In genomic region chr3R:26886283-26886689, dm6 we compare ENCODE assay signal across 1 fruit fly cellular context.
A peak's percentile ranks its signal among the peaks of the same experiment; 100 is the strongest.
TF ChIP-seq lines count a peak whose summit lies in the region.

No protein-coding gene starts in this region.

TF ChIP-seq in whole organism, embryonic, 481 proteins besides CTCF, POLR2A, EP300 and RAD21 (continued from another document):
- TF ChIP-seq tio (GFP tag; optimal IDR thresholded peaks at IDR 0.05; lab: Kevin White, UChicago) = peak; percentile 66
- TF ChIP-seq Ptx1 (GFP tag; IDR thresholded peaks at IDR 0.05; lab: Robert Waterston, UW) = peak; percentile 60
- peak; percentile 45 for TF ChIP-seq Jarid2 (GFP tag; optimal IDR thresholded peaks at IDR 0.05; lab: Kevin White, UChicago)
- peak; percentile 81 for TF ChIP-seq CG31441 (GFP tag; IDR thresholded peaks at IDR 0.05; lab: Robert Waterston, UW)
- TF ChIP-seq bowl (GFP tag; IDR thresholded peaks at IDR 0.05; lab: Robert Waterston, UW) = no peak
- no peak for TF ChIP-seq NC2α (GFP tag; optimal IDR thresholded peaks at IDR 0.05; lab: Kevin White, UChicago)
- no peak for TF ChIP-seq CG16813 (GFP tag; IDR thresholded peaks at IDR 0.05; lab: Robert Waterston, UW; ENCODE audit: partially characterized antibody)
- TF ChIP-seq ash1 (GFP tag; optimal IDR thresholded peaks at IDR 0.05; lab: Kevin White, UChicago) = no peak
- TF ChIP-seq CG8478 (optimal IDR thresholded peaks at IDR 0.05; lab: Kevin White, UChicago) = no peak
- TF ChIP-seq fu2 (GFP tag; optimal IDR thresholded peaks at IDR 0.05; lab: Kevin White, UChicago) = no peak
- TF ChIP-seq CG3065 (GFP tag; optimal IDR thresholded peaks at IDR 0.05; lab: Kevin White, UChicago) = peak; percentile 41
- TF ChIP-seq Dll (GFP tag; IDR thresholded peaks at IDR 0.05; lab: Robert Waterston, UW; ENCODE audit: partially characterized antibody) = no peak
- TF ChIP-seq crol (GFP tag; IDR thresholded peaks at IDR 0.05; lab: Robert Waterston, UW) = no peak
- no peak for TF ChIP-seq usp (GFP tag; optimal IDR thresholded peaks at IDR 0.05; lab: Kevin White, UChicago)
- TF ChIP-seq mld (GFP tag; IDR thresholded peaks at IDR 0.05; lab: Robert Waterston, UW; ENCODE audit: partially characterized antibody) = no peak
- TF ChIP-seq ssp (GFP tag; IDR thresholded peaks at IDR 0.05; lab: Robert Waterston, UW) = no peak
- peak; percentile 88 for TF ChIP-seq CG2712 (tag; optimal IDR thresholded peaks at IDR 0.05; lab: Kevin White, UChicago)
- TF ChIP-seq H2.0 (GFP tag; IDR thresholded peaks at IDR 0.05; lab: Robert Waterston, UW) = peak; percentile 47; the same call in 1 of the 2 replicates
- no peak for TF ChIP-seq CHES-1-like (GFP tag; optimal IDR thresholded peaks at IDR 0.05; lab: Kevin White, UChicago)
- TF ChIP-seq CG17829 (tag; optimal IDR thresholded peaks at IDR 0.05; lab: Kevin White, UChicago) = peak; percentile 87
- TF ChIP-seq pum (GFP tag; optimal IDR thresholded peaks at IDR 0.05; lab: Kevin White, UChicago) = no peak
- TF ChIP-seq CG7271 (tag; optimal IDR thresholded peaks at IDR 0.05; lab: Kevin White, UChicago) = no peak
- TF ChIP-seq Dip3 (GFP tag; optimal IDR thresholded peaks at IDR 0.05; lab: Kevin White, UChicago) = no peak
- TF ChIP-seq CG6654 (GFP tag; optimal IDR thresholded peaks at IDR 0.05; lab: Kevin White, UChicago) = peak; percentile 4
- peak; percentile 41 for TF ChIP-seq Six4 (GFP tag; optimal IDR thresholded peaks at IDR 0.05; lab: Kevin White, UChicago)
- TF ChIP-seq Oli (tag; optimal IDR thresholded peaks at IDR 0.05; lab: Kevin White, UChicago) = peak; percentile 76
- TF ChIP-seq disco-r (GFP tag; optimal IDR thresholded peaks at IDR 0.05; lab: Kevin White, UChicago) = no peak
- TF ChIP-seq Ada2b (GFP tag; IDR thresholded peaks at IDR 0.05; lab: Robert Waterston, UW) = peak; percentile 27; the same call in 1 of the 2 replicates
- peak in 1 of 2 experiments; percentile 63 for TF ChIP-seq Eip74EF (GFP tag; optimal IDR thresholded peaks at IDR 0.05; lab: Kevin White, UChicago)
- TF ChIP-seq crp (GFP tag; optimal IDR thresholded peaks at IDR 0.05; lab: Kevin White, UChicago) = peak in 1 of 2 experiments; percentile 28
